Worm (Caenorhabditis elegans) whole organism, late embryonic: ENCODE measurements around the gene F07C6.6.

ENCODE experiments used
- F13H6.1 ChIP-seq: sonication (generic microtip); optimal IDR thresholded peaks from 2 replicates; lab custom pipeline; 2016; ENCODE audit warnings: missing genetic modification characterization, missing compliant biosample characterization
- K02D7.2 ChIP-seq: sonication (generic microtip); optimal IDR thresholded peaks from 2 replicates; lab custom pipeline; 2017; ENCODE audit warnings: mild to moderate bottlenecking, missing genetic modification characterization, missing compliant biosample characterization
- K09A11.1 ChIP-seq: sonication (generic microtip); optimal IDR thresholded peaks from 2 replicates; lab custom pipeline; 2017; ENCODE audit warnings: antibody characterized with exemption, mild to moderate bottlenecking, missing genetic modification characterization, missing compliant biosample characterization; ENCODE audit not compliant: insufficient read depth
- Y22D7AL.16 ChIP-seq: sonication (generic microtip); optimal IDR thresholded peaks from 2 replicates; lab custom pipeline; 2016; ENCODE audit warnings: missing genetic modification characterization, missing compliant biosample characterization
- ama-1 ChIP-seq: fragments of 150-350 bp; optimal IDR thresholded peaks from 2 replicates; lab custom pipeline; 2014
- ceh-14 ChIP-seq: sonication (generic microtip); optimal IDR thresholded peaks from 2 replicates; lab custom pipeline; 2016; ENCODE audit warnings: missing genotype, missing genetic modification characterization, missing compliant biosample characterization
- ceh-19 ChIP-seq: fragments of 200-800 bp; sonication (Bioruptor generic); optimal IDR thresholded peaks from 2 replicates; lab custom pipeline; 2018; ENCODE audit warnings: mild to moderate bottlenecking, missing genetic modification characterization, missing compliant biosample characterization
- ceh-31 ChIP-seq: sonication (generic microtip); optimal IDR thresholded peaks from 2 replicates; lab custom pipeline; 2016; ENCODE audit warnings: missing genetic modification characterization, missing compliant biosample characterization
- ceh-34 ChIP-seq: sonication (generic microtip); optimal IDR thresholded peaks from 2 replicates; lab custom pipeline; 2016; ENCODE audit warnings: mild to moderate bottlenecking, missing genetic modification characterization, missing compliant biosample characterization
- ceh-45 ChIP-seq: fragments of 200-800 bp; sonication (Bioruptor generic); IDR thresholded peaks from 2 replicates; pipeline ENCODE4 v1.3.6; 2022; ENCODE audit warnings: missing genetic modification reagents, missing genetic modification characterization, missing compliant biosample characterization
- ceh-6 ChIP-seq: fragments of 200-800 bp; sonication (Bioruptor generic); optimal IDR thresholded peaks from 2 replicates; lab custom pipeline; 2018; ENCODE audit warnings: mild to moderate bottlenecking, missing genetic modification characterization, missing compliant biosample characterization
- dve-1 ChIP-seq: sonication (generic microtip); optimal IDR thresholded peaks from 2 replicates; lab custom pipeline; 2017; ENCODE audit warnings: antibody characterized with exemption, mild to moderate bottlenecking, missing genetic modification characterization, missing compliant biosample characterization
- ets-4 ChIP-seq: sonication (generic microtip); optimal IDR thresholded peaks from 2 replicates; lab custom pipeline; 2016; ENCODE audit warnings: missing genetic modification characterization, missing compliant biosample characterization
- eyg-1 ChIP-seq: sonication (generic microtip); optimal IDR thresholded peaks from 2 replicates; lab custom pipeline; 2016; ENCODE audit warnings: missing genotype, missing genetic modification characterization, missing compliant biosample characterization
- fkh-10 ChIP-seq: fragments of 150-350 bp; optimal IDR thresholded peaks from 2 replicates; lab custom pipeline; 2014; ENCODE audit warnings: missing biosample characterization, missing genetic modification reagents, missing genetic modification characterization
- gmeb-2 ChIP-seq: sonication (generic microtip); optimal IDR thresholded peaks from 2 replicates; lab custom pipeline; 2016; ENCODE audit warnings: missing genetic modification characterization, inconsistent platforms, missing compliant biosample characterization
- hlh-13 ChIP-seq: fragments of 200-800 bp; sonication (Bioruptor generic); optimal IDR thresholded peaks from 2 replicates; lab custom pipeline; 2018; ENCODE audit warnings: mild to moderate bottlenecking, missing genetic modification characterization, missing compliant biosample characterization
- hlh-15 ChIP-seq: sonication (generic microtip); optimal IDR thresholded peaks from 2 replicates; lab custom pipeline; 2016; ENCODE audit warnings: missing genetic modification characterization, missing compliant biosample characterization
- hlh-30 ChIP-seq: sonication (generic microtip); optimal IDR thresholded peaks from 2 replicates; lab custom pipeline; 2017; ENCODE audit warnings: antibody characterized with exemption, missing genetic modification characterization, missing compliant biosample characterization; ENCODE audit not compliant: insufficient read depth
- hlh-6 ChIP-seq: sonication (generic microtip); optimal IDR thresholded peaks from 2 replicates; lab custom pipeline; 2016; ENCODE audit warnings: missing genotype, missing genetic modification characterization, missing compliant biosample characterization
- hlh-8 ChIP-seq: sonication (generic microtip); optimal IDR thresholded peaks from 2 replicates; lab custom pipeline; 2016; ENCODE audit warnings: missing genotype, missing genetic modification characterization, missing compliant biosample characterization
- lin-11 ChIP-seq: fragments of 200-800 bp; sonication (Bioruptor generic); optimal IDR thresholded peaks from 2 replicates; lab custom pipeline; 2018; ENCODE audit warnings: mild to moderate bottlenecking, missing genetic modification characterization, missing compliant biosample characterization
- mec-3 ChIP-seq: sonication (generic microtip); optimal IDR thresholded peaks from 2 replicates; lab custom pipeline; 2016; ENCODE audit warnings: borderline replicate concordance, missing genetic modification characterization, missing compliant biosample characterization
- nfya-1 ChIP-seq: sonication (generic microtip); optimal IDR thresholded peaks from 2 replicates; lab custom pipeline; 2017; ENCODE audit warnings: missing genetic modification characterization, mild to moderate bottlenecking, missing compliant biosample characterization, antibody characterized with exemption, moderate library complexity
- npax-4 ChIP-seq: sonication (generic microtip); optimal IDR thresholded peaks from 2 replicates; lab custom pipeline; 2016; ENCODE audit warnings: missing genetic modification characterization, missing compliant biosample characterization
- odd-2 ChIP-seq: sonication (generic microtip); optimal IDR thresholded peaks from 2 replicates; lab custom pipeline; 2017; ENCODE audit warnings: antibody characterized with exemption, mild to moderate bottlenecking, missing genetic modification characterization, missing compliant biosample characterization
- pat-9 ChIP-seq: fragments of 200-800 bp; sonication (Bioruptor generic); optimal IDR thresholded peaks from 2 replicates; lab custom pipeline; 2018; ENCODE audit warnings: mild to moderate bottlenecking, missing genetic modification characterization, moderate library complexity, missing compliant biosample characterization
- pax-1 ChIP-seq: fragments of 150-350 bp; optimal IDR thresholded peaks from 2 replicates; lab custom pipeline; 2014; ENCODE audit warnings: missing biosample characterization, missing genetic modification characterization
- pros-1 ChIP-seq: fragments of 150-350 bp; optimal IDR thresholded peaks from 2 replicates; lab custom pipeline; 2014; ENCODE audit warnings: missing biosample characterization, missing genetic modification reagents, missing genetic modification characterization
- rnt-1 ChIP-seq: sonication (generic microtip); optimal IDR thresholded peaks from 2 replicates; lab custom pipeline; 2016; ENCODE audit warnings: missing genetic modification characterization, missing compliant biosample characterization
- ttx-3 ChIP-seq: sonication (generic microtip); optimal IDR thresholded peaks from 2 replicates; lab custom pipeline; 2016; ENCODE audit warnings: missing genetic modification reagents, missing genetic modification characterization, missing compliant biosample characterization
- unc-42 ChIP-seq: sonication (generic microtip); optimal IDR thresholded peaks from 2 replicates; lab custom pipeline; 2016; ENCODE audit warnings: missing genotype, missing genetic modification characterization, missing compliant biosample characterization
- unc-86 ChIP-seq: sonication (generic microtip); optimal IDR thresholded peaks from 2 replicates; lab custom pipeline; 2016; ENCODE audit warnings: missing genetic modification characterization, missing compliant biosample characterization
- ztf-16 ChIP-seq: sonication (generic microtip); optimal IDR thresholded peaks from 2 replicates; lab custom pipeline; 2017; ENCODE audit warnings: missing genetic modification characterization, missing compliant biosample characterization

F07C6.6 gene

ce11 chrIV:12796811-12797210 is 4.2 kb downstream of the F07C6.6 start:
- TF ChIP-seq mec-3 (tag; lab: Kevin White, UChicago) (no peak), fkh-10 (GFP tag; lab: Kevin White, UChicago) (no peak), rnt-1 (no peak), dve-1 (tag; lab: Kevin White, UChicago) (no peak), gmeb-2 (tag; lab: Kevin White, UChicago) (no peak), hlh-6 (tag; lab: Kevin White, UChicago) (no peak), ceh-6 (GFP tag; lab: Kevin White, UChicago) (no peak), hlh-30 (tag; lab: Kevin White, UChicago) (no peak), eyg-1 (tag; lab: Kevin White, UChicago) (no peak), nfya-1 (no peak), ttx-3 (tag; lab: Kevin White, UChicago) (no peak), unc-86 (tag; lab: Kevin White, UChicago) (no peak), ets-4 (tag; lab: Kevin White, UChicago) (no peak), ceh-45 (GFP tag; lab: Robert Waterston, UW) (no peak), K02D7.2 (tag; lab: Kevin White, UChicago) (no peak), ama-1 (lab: Kevin White, UChicago) (no peak), npax-4 (tag; lab: Kevin White, UChicago) (no peak)
- TF ChIP-seq, all 69 proteins: peak for 0

- TF ChIP-seq ceh-34 (no peak), hlh-15 (tag; lab: Kevin White, UChicago) (no peak), K09A11.1 (no peak), pax-1 (tag; lab: Kevin White, UChicago) (no peak), ceh-31 (tag; lab: Kevin White, UChicago) (no peak)
Measured at ce11 chrIV:12805595-12805994, 13.0 kb downstream of the F07C6.6 start, which contains the start of gene F07C6.4. Gene F07C6.4 (plus strand): TSS chrIV:12805924.

ce11 chrIV:12811554-12811953 is 19.0 kb downstream of the F07C6.6 start:
- TF ChIP-seq ceh-45 (GFP tag; lab: Robert Waterston, UW) (no peak), pax-1 (tag; lab: Kevin White, UChicago) (no peak), ceh-19 (no peak)
- TF ChIP-seq, all 69 proteins: peak for 0

- TF ChIP-seq ama-1 (lab: Kevin White, UChicago) (no peak), ztf-16 (tag; lab: Kevin White, UChicago) (no peak), lin-11 (no peak), hlh-30 (tag; lab: Kevin White, UChicago) (no peak), odd-2 (tag; lab: Kevin White, UChicago) (no peak), pat-9 (tag; lab: Kevin White, UChicago) (no peak), Y22D7AL.16 (tag; lab: Kevin White, UChicago) (no peak), gmeb-2 (tag; lab: Kevin White, UChicago) (no peak)
Measured at ce11 chrIV:12813822-12814221, 21.2 kb downstream of the F07C6.6 start.

ce11 chrIV:12816636-12817035 is 24.0 kb downstream of the F07C6.6 start:
- TF ChIP-seq pat-9 (tag; lab: Kevin White, UChicago), result no peak
- TF ChIP-seq mec-3 (tag; lab: Kevin White, UChicago), result no peak
- peak; percentile 17 for TF ChIP-seq unc-42 (tag; lab: Kevin White, UChicago)
- peak; percentile 64 for TF ChIP-seq ceh-31 (tag; lab: Kevin White, UChicago)
- TF ChIP-seq rnt-1, result peak; percentile 9
- TF ChIP-seq ceh-14 (tag; lab: Kevin White, UChicago), result no peak

- no peak for TF ChIP-seq K02D7.2 (tag; lab: Kevin White, UChicago)
- TF ChIP-seq hlh-8 (tag; lab: Kevin White, UChicago), result no peak
- no peak for TF ChIP-seq unc-42 (tag; lab: Kevin White, UChicago)
- no peak for TF ChIP-seq F13H6.1 (tag; lab: Kevin White, UChicago)
- TF ChIP-seq pros-1 (tag; lab: Kevin White, UChicago), result no peak
- TF ChIP-seq pat-9 (tag; lab: Kevin White, UChicago), result no peak
- TF ChIP-seq hlh-13, result no peak
- no peak for TF ChIP-seq ceh-34
Measured at ce11 chrIV:12817539-12817938, 24.9 kb downstream of the F07C6.6 start.
